Worm (Caenorhabditis elegans): Measurements from ENCODE around the gene R09E10.8.

R09E10.8 gene

ce11 chrIV:10304383-10304782 lies 5.8 kb downstream of the R09E10.8 start:
- TF ChIP-seq ztf-29 (GFP tag; IDR thresholded peaks at IDR 0.05) (no peak), tab-1 (GFP tag; IDR thresholded peaks at IDR 0.05) (no peak), med-1 (GFP tag; optimal IDR thresholded peaks at IDR 0.05; ENCODE audit: insufficient read depth) (no peak), ztf-23 (GFP tag; IDR thresholded peaks at IDR 0.05) (no peak), cog-1 (tag; optimal IDR thresholded peaks at IDR 0.05) (no peak), flt-1 (GFP tag; IDR thresholded peaks at IDR 0.05) (no peak), klf-2 (GFP tag; conservative IDR thresholded peaks at IDR 0.05) (no peak), ref-1 (GFP tag; conservative IDR thresholded peaks at IDR 0.05) (no peak), T22C8.4 (GFP tag; IDR thresholded peaks at IDR 0.05) (no peak)

- TF ChIP-seq ztf-29 (GFP tag; IDR thresholded peaks at IDR 0.05) (no peak), flt-1 (GFP tag; IDR thresholded peaks at IDR 0.05) (no peak), ztf-23 (GFP tag; IDR thresholded peaks at IDR 0.05) (no peak), klf-2 (GFP tag; conservative IDR thresholded peaks at IDR 0.05) (no peak), med-1 (GFP tag; optimal IDR thresholded peaks at IDR 0.05; ENCODE audit: insufficient read depth) (no peak), cog-1 (tag; optimal IDR thresholded peaks at IDR 0.05) (no peak), tab-1 (GFP tag; IDR thresholded peaks at IDR 0.05) (no peak), T22C8.4 (GFP tag; IDR thresholded peaks at IDR 0.05) (no peak), ref-1 (GFP tag; conservative IDR thresholded peaks at IDR 0.05) (no peak)
Measured at ce11 chrIV:10302203-10302602, 8.0 kb downstream of the R09E10.8 start, which contains the start of gene R09E10.5. Gene R09E10.5 (minus strand): TSS chrIV:10302303.

ce11 chrIV:10296036-10296435 lies 14.2 kb downstream of the R09E10.8 start:
- TF ChIP-seq T22C8.4 (GFP tag; IDR thresholded peaks at IDR 0.05) (no peak), cog-1 (tag; optimal IDR thresholded peaks at IDR 0.05) (no peak), ztf-23 (GFP tag; IDR thresholded peaks at IDR 0.05) (no peak), klf-2 (GFP tag; conservative IDR thresholded peaks at IDR 0.05) (no peak), med-1 (GFP tag; optimal IDR thresholded peaks at IDR 0.05; ENCODE audit: insufficient read depth) (no peak), ztf-29 (GFP tag; IDR thresholded peaks at IDR 0.05) (no peak), flt-1 (GFP tag; IDR thresholded peaks at IDR 0.05) (no peak), tab-1 (GFP tag; IDR thresholded peaks at IDR 0.05) (no peak), ref-1 (GFP tag; conservative IDR thresholded peaks at IDR 0.05) (no peak)

ce11 chrIV:10295084-10295483 lies 15.1 kb downstream of the R09E10.8 start, which contains the start of gene R09E10.13:
Gene R09E10.13 (minus strand): TSS chrIV:10295144.
- TF ChIP-seq klf-2 (GFP tag; conservative IDR thresholded peaks at IDR 0.05) = no peak
- no peak for TF ChIP-seq med-1 (GFP tag; optimal IDR thresholded peaks at IDR 0.05; ENCODE audit: insufficient read depth)
- TF ChIP-seq T22C8.4 (GFP tag; IDR thresholded peaks at IDR 0.05) = no peak
- no peak for TF ChIP-seq ztf-23 (GFP tag; IDR thresholded peaks at IDR 0.05)
- no peak for TF ChIP-seq ztf-29 (GFP tag; IDR thresholded peaks at IDR 0.05)
- TF ChIP-seq ref-1 (GFP tag; conservative IDR thresholded peaks at IDR 0.05) = no peak
- no peak for TF ChIP-seq flt-1 (GFP tag; IDR thresholded peaks at IDR 0.05)
- TF ChIP-seq tab-1 (GFP tag; IDR thresholded peaks at IDR 0.05) = no peak
- no peak for TF ChIP-seq cog-1 (tag; optimal IDR thresholded peaks at IDR 0.05)

- TF ChIP-seq tab-1 (GFP tag; IDR thresholded peaks at IDR 0.05) (no peak), cog-1 (tag; optimal IDR thresholded peaks at IDR 0.05) (no peak), klf-2 (GFP tag; conservative IDR thresholded peaks at IDR 0.05) (no peak), ref-1 (GFP tag; conservative IDR thresholded peaks at IDR 0.05) (no peak), med-1 (GFP tag; optimal IDR thresholded peaks at IDR 0.05; ENCODE audit: insufficient read depth) (no peak), ztf-23 (GFP tag; IDR thresholded peaks at IDR 0.05) (no peak), T22C8.4 (GFP tag; IDR thresholded peaks at IDR 0.05) (no peak), flt-1 (GFP tag; IDR thresholded peaks at IDR 0.05) (no peak), ztf-29 (GFP tag; IDR thresholded peaks at IDR 0.05) (no peak)
Measured at ce11 chrIV:10294030-10294429, 16.2 kb downstream of the R09E10.8 start, which contains the start of gene R09E10.6. Gene R09E10.6 (minus strand): TSS chrIV:10294130.

ce11 chrIV:10288575-10288974 lies 21.7 kb downstream of the R09E10.8 start:
- TF ChIP-seq med-1 (GFP tag; optimal IDR thresholded peaks at IDR 0.05; ENCODE audit: insufficient read depth) (no peak), tab-1 (GFP tag; IDR thresholded peaks at IDR 0.05) (no peak), ztf-29 (GFP tag; IDR thresholded peaks at IDR 0.05) (no peak), ztf-23 (GFP tag; IDR thresholded peaks at IDR 0.05) (no peak), cog-1 (tag; optimal IDR thresholded peaks at IDR 0.05) (no peak), flt-1 (GFP tag; IDR thresholded peaks at IDR 0.05) (no peak), ref-1 (GFP tag; conservative IDR thresholded peaks at IDR 0.05) (no peak), klf-2 (GFP tag; conservative IDR thresholded peaks at IDR 0.05) (no peak), T22C8.4 (GFP tag; IDR thresholded peaks at IDR 0.05) (no peak)

- no peak for TF ChIP-seq ref-1 (GFP tag; conservative IDR thresholded peaks at IDR 0.05)
- TF ChIP-seq T22C8.4 (GFP tag; IDR thresholded peaks at IDR 0.05) = no peak
- no peak for TF ChIP-seq ztf-23 (GFP tag; IDR thresholded peaks at IDR 0.05)
- no peak for TF ChIP-seq ztf-29 (GFP tag; IDR thresholded peaks at IDR 0.05)
- TF ChIP-seq tab-1 (GFP tag; IDR thresholded peaks at IDR 0.05) = no peak
- no peak for TF ChIP-seq med-1 (GFP tag; optimal IDR thresholded peaks at IDR 0.05; ENCODE audit: insufficient read depth)
- TF ChIP-seq flt-1 (GFP tag; IDR thresholded peaks at IDR 0.05) = no peak
- no peak for TF ChIP-seq cog-1 (tag; optimal IDR thresholded peaks at IDR 0.05)
- no peak for TF ChIP-seq klf-2 (GFP tag; conservative IDR thresholded peaks at IDR 0.05)
Measured at ce11 chrIV:10286655-10287054, 23.6 kb downstream of the R09E10.8 start, which contains the start of gene ebax-1. Gene ebax-1 (plus strand): TSS chrIV:10286955.

- TF ChIP-seq flt-1 (GFP tag; IDR thresholded peaks at IDR 0.05) (no peak), cog-1 (tag; optimal IDR thresholded peaks at IDR 0.05) (no peak), klf-2 (GFP tag; conservative IDR thresholded peaks at IDR 0.05) (no peak), ztf-29 (GFP tag; IDR thresholded peaks at IDR 0.05) (no peak), ref-1 (GFP tag; conservative IDR thresholded peaks at IDR 0.05) (no peak), ztf-23 (GFP tag; IDR thresholded peaks at IDR 0.05) (no peak), med-1 (GFP tag; optimal IDR thresholded peaks at IDR 0.05; ENCODE audit: insufficient read depth) (no peak), tab-1 (GFP tag; IDR thresholded peaks at IDR 0.05) (no peak), T22C8.4 (GFP tag; IDR thresholded peaks at IDR 0.05) (no peak)
Measured at ce11 chrIV:10285328-10285727, 24.9 kb downstream of the R09E10.8 start.

- TF ChIP-seq ztf-29 (GFP tag; IDR thresholded peaks at IDR 0.05) (no peak), ztf-23 (GFP tag; IDR thresholded peaks at IDR 0.05) (no peak), klf-2 (GFP tag; conservative IDR thresholded peaks at IDR 0.05) (no peak), flt-1 (GFP tag; IDR thresholded peaks at IDR 0.05) (no peak), cog-1 (tag; optimal IDR thresholded peaks at IDR 0.05) (peak; percentile 38), ref-1 (GFP tag; conservative IDR thresholded peaks at IDR 0.05) (no peak), T22C8.4 (GFP tag; IDR thresholded peaks at IDR 0.05) (no peak), tab-1 (GFP tag; IDR thresholded peaks at IDR 0.05) (0 out of 2 replicates have a peak, but pooled peaks have one; percentile 9), med-1 (GFP tag; optimal IDR thresholded peaks at IDR 0.05; ENCODE audit: insufficient read depth) (no peak)
Measured at ce11 chrIV:10284194-10284910, 25.9 kb downstream of the R09E10.8 start, which contains the start of gene rad-51. Gene rad-51 (minus strand): TSS chrIV:10284244.
